Worm (Caenorhabditis elegans): ENCODE data around the gene unc-3.

DNA sequence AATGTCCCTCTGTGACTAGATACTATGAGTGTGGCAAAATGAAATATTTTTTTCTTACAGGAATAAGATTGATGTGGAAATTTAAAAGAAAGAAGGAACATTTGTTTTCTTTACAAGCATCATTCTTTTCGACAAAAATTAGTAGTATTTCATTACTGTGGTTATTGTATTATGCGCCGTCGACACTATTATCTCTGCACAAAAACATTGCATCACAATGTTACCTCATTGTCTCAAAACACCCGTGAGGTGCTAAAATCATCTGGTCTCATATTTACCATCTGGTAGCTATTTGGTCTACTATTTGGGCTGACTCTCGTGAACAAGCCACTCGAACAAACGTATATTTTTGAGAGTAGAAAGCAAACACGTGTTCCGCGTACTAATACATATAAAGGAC, 13.8 kb upstream of the unc-3 start:
- TF ChIP-seq hlh-13 (GFP tag; optimal IDR thresholded peaks at IDR 0.05) (no peak), sdc-2 (tag; optimal IDR thresholded peaks at IDR 0.05) (no peak), nfya-1 (tag; optimal IDR thresholded peaks at IDR 0.05) (no peak), Y22D7AL.16 (tag; optimal IDR thresholded peaks at IDR 0.05) (no peak), dve-1 (tag; optimal IDR thresholded peaks at IDR 0.05) (no peak), npax-4 (tag; optimal IDR thresholded peaks at IDR 0.05) (no peak), nhr-232 (tag; optimal IDR thresholded peaks at IDR 0.05) (no peak), dmd-4 (tag; optimal IDR thresholded peaks at IDR 0.05; ENCODE audit: borderline replicate concordance) (no peak), odd-2 (tag; optimal IDR thresholded peaks at IDR 0.05) (no peak), ahr-1 (tag; optimal IDR thresholded peaks at IDR 0.05) (no peak), ceh-6 (GFP tag; optimal IDR thresholded peaks at IDR 0.05) (no peak), F13H6.1 (tag; optimal IDR thresholded peaks at IDR 0.05) (no peak), hlh-30 (tag; optimal IDR thresholded peaks at IDR 0.05; ENCODE audit: insufficient read depth) (no peak), tbx-2 (tag; optimal IDR thresholded peaks at IDR 0.05) (no peak)

Measured in whole organism, late embryonic.